Fruit fly (Drosophila melanogaster): ENCODE results near the gene modSP.

- TF ChIP-seq fd96Ca (GFP tag; IDR thresholded peaks at IDR 0.05) (no peak), CG10348 (GFP tag; IDR thresholded peaks at IDR 0.05) (no peak), rn (GFP tag; IDR thresholded peaks at IDR 0.05) (no peak), Snoo (tag; optimal IDR thresholded peaks at IDR 0.05) (no peak), CG14655 (GFP tag; optimal IDR thresholded peaks at IDR 0.05) (no peak), CG8159 (tag; optimal IDR thresholded peaks at IDR 0.05) (no peak), Pif1A (GFP tag; optimal IDR thresholded peaks at IDR 0.05) (no peak), CG13204 (GFP tag; optimal IDR thresholded peaks at IDR 0.05) (no peak), CG34367 (tag; optimal IDR thresholded peaks at IDR 0.05) (no peak), CG17806 (tag; optimal IDR thresholded peaks at IDR 0.05) (no peak), CG9948 (tag; optimal IDR thresholded peaks at IDR 0.05) (no peak), EcR (GFP tag; optimal IDR thresholded peaks at IDR 0.05) (no peak), CG4496 (GFP tag; IDR thresholded peaks at IDR 0.05) (no peak), CG15710 (tag; optimal IDR thresholded peaks at IDR 0.05) (no peak)
Observed at dm6 chr3R:16704226-16704625, 48.8 kb upstream of the modSP start.
